Worm (Caenorhabditis elegans) whole organism, late embryonic: ENCODE data around the gene chd-3.

Experiments used
- C08G9.2 ChIP-seq: sonication (generic microtip); optimal IDR thresholded peaks from 2 replicates; lab custom pipeline; 2016; ENCODE audit warnings: mild to moderate bottlenecking, missing genetic modification characterization, moderate library complexity, missing compliant biosample characterization
- F13H6.1 ChIP-seq: sonication (generic microtip); optimal IDR thresholded peaks from 2 replicates; lab custom pipeline; 2016; ENCODE audit warnings: missing genetic modification characterization, missing compliant biosample characterization
- T23F11.4 ChIP-seq: fragments of 200-800 bp; sonication (Bioruptor generic); optimal IDR thresholded peaks from 2 replicates; lab custom pipeline; 2018; ENCODE audit warnings: mild to moderate bottlenecking, missing genetic modification characterization, missing compliant biosample characterization
- Y22D7AL.16 ChIP-seq: sonication (generic microtip); optimal IDR thresholded peaks from 2 replicates; lab custom pipeline; 2016; ENCODE audit warnings: missing genetic modification characterization, missing compliant biosample characterization
- ahr-1 ChIP-seq: sonication (generic microtip); optimal IDR thresholded peaks from 2 replicates; lab custom pipeline; 2016; ENCODE audit warnings: missing genetic modification characterization, missing compliant biosample characterization
- ama-1 ChIP-seq: fragments of 150-350 bp; optimal IDR thresholded peaks from 2 replicates; lab custom pipeline; 2014
- ceh-14 ChIP-seq: sonication (generic microtip); optimal IDR thresholded peaks from 2 replicates; lab custom pipeline; 2016; ENCODE audit warnings: missing genotype, missing genetic modification characterization, missing compliant biosample characterization
- ceh-2 ChIP-seq: sonication (generic microtip); optimal IDR thresholded peaks from 2 replicates; lab custom pipeline; 2016; ENCODE audit warnings: missing genotype, missing genetic modification characterization, missing compliant biosample characterization
- ceh-22 ChIP-seq: sonication (generic microtip); optimal IDR thresholded peaks from 2 replicates; lab custom pipeline; 2017; ENCODE audit warnings: missing biosample characterization, missing genetic modification characterization
- ceh-24 ChIP-seq: sonication (generic microtip); optimal IDR thresholded peaks from 2 replicates; lab custom pipeline; 2016; ENCODE audit warnings: mild to moderate bottlenecking, missing genetic modification characterization, missing compliant biosample characterization
- ceh-30 ChIP-seq: fragments of 150-350 bp; optimal IDR thresholded peaks from 2 replicates; lab custom pipeline; 2014; ENCODE audit warnings: missing biosample characterization, missing genetic modification characterization
- ceh-31 ChIP-seq: sonication (generic microtip); optimal IDR thresholded peaks from 2 replicates; lab custom pipeline; 2016; ENCODE audit warnings: missing genetic modification characterization, missing compliant biosample characterization
- che-1 ChIP-seq: sonication (generic microtip); optimal IDR thresholded peaks from 2 replicates; lab custom pipeline; 2016; ENCODE audit warnings: mild to moderate bottlenecking, missing genetic modification characterization, missing compliant biosample characterization
- elt-2 ChIP-seq: sonication (generic microtip); optimal IDR thresholded peaks from 2 replicates; lab custom pipeline; 2016; ENCODE audit warnings: missing genetic modification reagents, missing genetic modification characterization, missing compliant biosample characterization
- eyg-1 ChIP-seq: sonication (generic microtip); optimal IDR thresholded peaks from 2 replicates; lab custom pipeline; 2016; ENCODE audit warnings: missing genotype, missing genetic modification characterization, missing compliant biosample characterization
- fax-1 ChIP-seq: sonication (generic microtip); optimal IDR thresholded peaks from 2 replicates; lab custom pipeline; 2016; ENCODE audit warnings: missing genotype, missing genetic modification characterization, missing compliant biosample characterization
- hlh-30 ChIP-seq: sonication (generic microtip); optimal IDR thresholded peaks from 2 replicates; lab custom pipeline; 2017; ENCODE audit warnings: antibody characterized with exemption, missing genetic modification characterization, missing compliant biosample characterization; ENCODE audit not compliant: insufficient read depth
- hlh-8 ChIP-seq: sonication (generic microtip); optimal IDR thresholded peaks from 2 replicates; lab custom pipeline; 2016; ENCODE audit warnings: missing genotype, missing genetic modification characterization, missing compliant biosample characterization
- lim-6 ChIP-seq: sonication (generic microtip); optimal IDR thresholded peaks from 2 replicates; lab custom pipeline; 2016; ENCODE audit warnings: missing genetic modification characterization, missing compliant biosample characterization
- nfya-1 ChIP-seq: sonication (generic microtip); optimal IDR thresholded peaks from 2 replicates; lab custom pipeline; 2017; ENCODE audit warnings: missing genetic modification characterization, mild to moderate bottlenecking, missing compliant biosample characterization, antibody characterized with exemption, moderate library complexity
- pag-3 ChIP-seq: sonication (generic microtip); optimal IDR thresholded peaks from 2 replicates; lab custom pipeline; 2016; ENCODE audit warnings: missing compliant biosample characterization, missing genetic modification characterization, borderline replicate concordance
- pat-9 ChIP-seq: fragments of 200-800 bp; sonication (Bioruptor generic); optimal IDR thresholded peaks from 2 replicates; lab custom pipeline; 2018; ENCODE audit warnings: mild to moderate bottlenecking, missing genetic modification characterization, moderate library complexity, missing compliant biosample characterization
- pax-1 ChIP-seq: fragments of 150-350 bp; optimal IDR thresholded peaks from 2 replicates; lab custom pipeline; 2014; ENCODE audit warnings: missing biosample characterization, missing genetic modification characterization
- pha-2 ChIP-seq: sonication (generic microtip); optimal IDR thresholded peaks from 2 replicates; lab custom pipeline; 2017; ENCODE audit warnings: mild to moderate bottlenecking, missing genetic modification characterization, missing compliant biosample characterization
- sox-4 ChIP-seq: sonication (generic microtip); optimal IDR thresholded peaks from 2 replicates; lab custom pipeline; 2017; ENCODE audit warnings: mild to moderate bottlenecking, missing genetic modification characterization, inconsistent platforms, missing compliant biosample characterization
- tbx-2 ChIP-seq: sonication (generic microtip); optimal IDR thresholded peaks from 2 replicates; lab custom pipeline; 2016; ENCODE audit warnings: missing genetic modification characterization, missing compliant biosample characterization
- tbx-7 ChIP-seq: sonication (generic microtip); optimal IDR thresholded peaks from 2 replicates; lab custom pipeline; 2016; ENCODE audit warnings: missing genotype, missing genetic modification characterization, missing compliant biosample characterization
- unc-42 ChIP-seq: sonication (generic microtip); optimal IDR thresholded peaks from 2 replicates; lab custom pipeline; 2016; ENCODE audit warnings: missing genotype, missing genetic modification characterization, missing compliant biosample characterization
- unc-55 ChIP-seq: sonication (generic microtip); optimal IDR thresholded peaks from 2 replicates; lab custom pipeline; 2017; ENCODE audit warnings: missing biosample characterization, missing genetic modification reagents, missing genetic modification characterization
- zip-5 ChIP-seq: sonication (generic microtip); optimal IDR thresholded peaks from 2 replicates; lab custom pipeline; 2016; ENCODE audit warnings: missing genetic modification characterization, missing compliant biosample characterization
- ztf-16 ChIP-seq: sonication (generic microtip); optimal IDR thresholded peaks from 2 replicates; lab custom pipeline; 2017; ENCODE audit warnings: missing genetic modification characterization, missing compliant biosample characterization

Gene chd-3

ce11 chrX:12843011-12843410, 9.4 kb downstream of the chd-3 start, which contains the start of gene C52G5.2:
Gene C52G5.2 (plus strand): TSS chrX:12843311.
- no peak for TF ChIP-seq sox-4
- TF ChIP-seq eyg-1 (tag; lab: Kevin White, UChicago) = no peak

- no peak for TF ChIP-seq ztf-16 (tag; lab: Kevin White, UChicago)
- peak; percentile 35 for TF ChIP-seq elt-2
- TF ChIP-seq pat-9 (tag; lab: Kevin White, UChicago) = no peak
- TF ChIP-seq tbx-7 (tag; lab: Kevin White, UChicago) = no peak
Observed at ce11 chrX:12834848-12835247, 17.6 kb downstream of the chd-3 start.

- TF ChIP-seq ceh-30 (tag; lab: Kevin White, UChicago) (no peak), Y22D7AL.16 (tag; lab: Kevin White, UChicago) (no peak), hlh-8 (no peak), tbx-2 (tag; lab: Kevin White, UChicago) (no peak), ztf-16 (tag; lab: Kevin White, UChicago) (no peak), ceh-2 (tag; lab: Kevin White, UChicago) (no peak), che-1 (tag; lab: Kevin White, UChicago) (no peak)
Observed at ce11 chrX:12829055-12829454, 23.3 kb downstream of the chd-3 start.

- TF ChIP-seq nfya-1 (tag; lab: Kevin White, UChicago) (no peak), tbx-2 (tag; lab: Kevin White, UChicago) (no peak), che-1 (tag; lab: Kevin White, UChicago) (no peak), ceh-14 (tag; lab: Kevin White, UChicago) (no peak), unc-55 (GFP tag; lab: Kevin White, UChicago) (no peak), fax-1 (tag; lab: Kevin White, UChicago) (no peak), lim-6 (tag; lab: Kevin White, UChicago) (no peak), elt-2 (no peak), ztf-16 (tag; lab: Kevin White, UChicago) (no peak), pax-1 (tag; lab: Kevin White, UChicago) (no peak), unc-42 (tag; lab: Kevin White, UChicago) (no peak), T23F11.4 (GFP tag; lab: Kevin White, UChicago) (no peak), ceh-24 (tag; lab: Kevin White, UChicago) (no peak), ama-1 (lab: Kevin White, UChicago) (no peak), pag-3 (tag; lab: Kevin White, UChicago) (no peak), C08G9.2 (tag; lab: Kevin White, UChicago) (no peak)
Observed at ce11 chrX:12827741-12828408, 24.5 kb downstream of the chd-3 start.

- TF ChIP-seq ceh-31 (tag; lab: Kevin White, UChicago) (no peak), hlh-30 (no peak), F13H6.1 (no peak), pax-1 (tag; lab: Kevin White, UChicago) (no peak)
Observed at ce11 chrX:12826782-12827181, 25.6 kb downstream of the chd-3 start.

- TF ChIP-seq pha-2 (no peak), ahr-1 (tag; lab: Kevin White, UChicago) (no peak), zip-5 (tag; lab: Kevin White, UChicago) (no peak), ceh-24 (tag; lab: Kevin White, UChicago) (no peak), sox-4 (no peak), elt-2 (no peak), nfya-1 (tag; lab: Kevin White, UChicago) (no peak), ceh-22 (no peak)
Observed at ce11 chrX:12825174-12825573, 27.2 kb downstream of the chd-3 start.
